Worm (Caenorhabditis elegans): ENCODE results near the gene acs-19.

DNA sequence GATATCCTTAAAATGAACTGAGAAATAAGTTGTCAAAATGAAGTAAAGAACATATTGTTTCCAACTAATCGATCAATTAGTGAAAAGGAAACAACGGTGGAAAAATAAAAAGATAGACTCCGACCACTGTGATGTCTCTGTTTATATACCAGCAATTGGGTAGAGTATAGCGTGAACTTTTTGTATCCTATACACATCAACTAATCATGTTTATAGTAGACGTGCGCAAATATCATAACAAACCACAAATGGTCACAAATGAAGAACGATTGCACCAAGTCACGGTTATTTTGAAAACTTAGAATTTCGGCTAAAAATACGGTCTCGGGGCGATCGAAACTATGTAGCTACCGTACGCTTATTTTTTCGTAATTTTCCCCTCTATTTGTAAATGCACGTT, 24.7 kb upstream of the acs-19 start, which contains the start of gene cyp-25A3:
- TF ChIP-seq mab-5 (tag; optimal IDR thresholded peaks at IDR 0.05) = no peak
- no peak for TF ChIP-seq ztf-11 (tag; optimal IDR thresholded peaks at IDR 0.05)
- no peak for TF ChIP-seq nhr-76 (tag; optimal IDR thresholded peaks at IDR 0.05)
- TF ChIP-seq unc-62 (GFP tag; optimal IDR thresholded peaks at IDR 0.05) = no peak
- TF ChIP-seq lin-32 (GFP tag; optimal IDR thresholded peaks at IDR 0.05) = no peak

Data from whole organism, mixed stage, embryonic.